Fruit fly (Drosophila melanogaster) Kc167 (cell line): ENCODE data around the gene CG42709.

Experiments used
- Sin3A ChIP-seq: fragments of >200 bp; optimal IDR thresholded peaks from 2 replicates; lab custom pipeline; 2018; ENCODE audit warnings: missing external identifiers
- h ChIP-seq: fragments of >200 bp; optimal IDR thresholded peaks from 3 replicates; lab custom pipeline; 2018; ENCODE audit warnings: missing external identifiers
- insv ChIP-seq: fragments of >200 bp; optimal IDR thresholded peaks from 3 replicates; lab custom pipeline; 2018; ENCODE audit warnings: missing external identifiers
- psq ChIP-seq: fragments of >200 bp; optimal IDR thresholded peaks from 2 replicates; lab custom pipeline; 2017; ENCODE audit warnings: missing external identifiers
- ttk ChIP-seq: sonication (Bioruptor generic); optimal IDR thresholded peaks from 2 replicates; lab custom pipeline; 2017; ENCODE audit warnings: missing external identifiers

DNA sequence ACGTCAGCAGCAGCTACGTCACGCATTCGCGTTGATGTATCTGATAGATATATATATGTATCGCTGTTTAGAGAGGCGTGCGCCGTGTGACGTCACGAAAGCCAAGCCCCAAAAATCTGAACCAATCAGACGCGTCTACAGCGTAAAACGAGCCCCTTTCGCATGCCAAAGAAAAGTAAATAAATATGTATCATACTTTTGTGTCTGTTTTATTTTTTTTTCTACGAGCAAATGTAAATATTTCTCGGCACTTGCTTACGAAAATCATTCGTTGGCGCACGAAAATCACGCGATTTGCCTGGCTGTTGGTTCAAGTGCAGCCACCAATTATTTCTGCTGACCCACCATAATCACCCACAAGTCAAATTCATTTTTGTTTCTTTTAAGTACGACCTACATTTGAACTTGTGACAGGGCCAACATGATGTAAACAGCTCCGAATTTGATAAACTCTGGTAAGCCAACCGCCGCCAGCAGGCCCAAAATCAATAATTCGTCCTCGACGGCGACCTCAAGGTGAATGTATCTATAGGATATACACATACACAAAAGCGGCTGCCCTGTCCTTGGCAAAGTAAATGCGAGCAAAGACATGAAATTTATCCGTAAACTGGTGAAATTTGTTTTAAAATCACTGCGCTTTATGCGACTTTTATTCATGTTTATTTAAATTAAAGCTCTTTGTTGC, 44.7 kb downstream of the CG42709 start:
- no peak for TF ChIP-seq Sin3A (lab: Kevin White, UChicago)
- TF ChIP-seq insv (lab: Kevin White, UChicago), result no peak
- TF ChIP-seq psq, result no peak
- no peak for TF ChIP-seq ttk (lab: Kevin White, UChicago)
- no peak for TF ChIP-seq h (lab: Kevin White, UChicago)
